Fruit fly (Drosophila melanogaster) whole organism, embryonic: Measurements from ENCODE around the gene mia.

ENCODE experiments used
- ATbp ChIP-seq: fragments of 200-800 bp; sonication (Bioruptor generic); optimal IDR thresholded peaks from 2 replicates; lab custom pipeline; 2017; ENCODE audit warnings: missing biosample characterization, mild to moderate bottlenecking, missing genetic modification characterization, missing genetic modification reagents
- Atf-2 ChIP-seq: fragments of 200-800 bp; sonication (Bioruptor generic); optimal IDR thresholded peaks from 2 replicates; lab custom pipeline; 2016; ENCODE audit warnings: missing biosample characterization, missing genetic modification characterization
- CG10274 ChIP-seq: fragments of 200-800 bp; sonication (Bioruptor generic); optimal IDR thresholded peaks from 3 replicates; lab custom pipeline; 2017; ENCODE audit warnings: missing biosample characterization, mild to moderate bottlenecking, missing genetic modification characterization
- CG10462 ChIP-seq: fragments of 200-800 bp; sonication (Bioruptor generic); optimal IDR thresholded peaks from 2 replicates; lab custom pipeline; 2016; ENCODE audit warnings: missing biosample characterization, missing genetic modification characterization
- CG13123 ChIP-seq: fragments of 200-800 bp; sonication (Bioruptor generic); optimal IDR thresholded peaks from 2 replicates; lab custom pipeline; 2016; ENCODE audit warnings: missing biosample characterization, missing genetic modification characterization
- CG15011 ChIP-seq: fragments of 200-800 bp; sonication (Bioruptor generic); optimal IDR thresholded peaks from 3 replicates; lab custom pipeline; 2018; ENCODE audit warnings: missing biosample characterization, mild to moderate bottlenecking, missing genetic modification characterization
- CG17802 ChIP-seq: fragments of 200-800 bp; sonication (Bioruptor generic); optimal IDR thresholded peaks from 2 replicates; lab custom pipeline; 2018; ENCODE audit warnings: missing biosample characterization, mild to moderate bottlenecking, missing genetic modification characterization, moderate library complexity
- CG2116 ChIP-seq: fragments of 200-800 bp; sonication (Bioruptor generic); optimal IDR thresholded peaks from 3 replicates; lab custom pipeline; 2018; ENCODE audit warnings: missing biosample characterization, mild to moderate bottlenecking, missing genetic modification characterization
- CG2199 ChIP-seq: fragments of 200-800 bp; sonication (Bioruptor generic); IDR thresholded peaks from 3 replicates; pipeline ENCODE4 v1.3.6; 2022; ENCODE audit warnings: missing biosample characterization, missing genetic modification characterization
- CG32532 ChIP-seq: fragments of 200-800 bp; sonication (Bioruptor generic); IDR thresholded peaks from 2 replicates; pipeline ENCODE4 v1.3.6; 2022; ENCODE audit warnings: missing biosample characterization, missing genetic modification characterization
- CG34422 ChIP-seq: fragments of 200-800 bp; sonication (Bioruptor generic); IDR thresholded peaks from 3 replicates; pipeline ENCODE4 v1.3.6; 2022; ENCODE audit warnings: missing biosample characterization, missing genetic modification characterization
- CG3838 ChIP-seq: fragments of 200-800 bp; sonication (Bioruptor generic); optimal IDR thresholded peaks from 3 replicates; lab custom pipeline; 2016; ENCODE audit warnings: missing biosample characterization, missing genetic modification characterization
- CG4360 ChIP-seq: fragments of 200-800 bp; sonication (Bioruptor generic); IDR thresholded peaks from 2 replicates; pipeline ENCODE4 v1.3.6; 2022; ENCODE audit warnings: missing biosample characterization, missing genetic modification characterization
- CG4617 ChIP-seq: fragments of 200-800 bp; sonication (Bioruptor generic); optimal IDR thresholded peaks from 3 replicates; lab custom pipeline; 2016; ENCODE audit warnings: missing biosample characterization, missing genetic modification characterization, borderline replicate concordance
- CG4707 ChIP-seq: fragments of 200-800 bp; sonication (Bioruptor generic); optimal IDR thresholded peaks from 2 replicates; lab custom pipeline; 2018; ENCODE audit warnings: missing biosample characterization, mild to moderate bottlenecking, missing genetic modification characterization, moderate library complexity
- CG5180 ChIP-seq: fragments of 200-800 bp; sonication (Bioruptor generic); optimal IDR thresholded peaks from 3 replicates; lab custom pipeline; 2017; ENCODE audit warnings: missing biosample characterization, missing genetic modification characterization, mild to moderate bottlenecking, moderate library complexity, missing genetic modification reagents
- CG6791 ChIP-seq: fragments of 200-800 bp; sonication (Bioruptor generic); IDR thresholded peaks from 3 replicates; pipeline ENCODE4 v1.3.6; 2022; ENCODE audit warnings: missing biosample characterization, missing genetic modification characterization; ENCODE audit not compliant: partially characterized antibody
- CG7271 ChIP-seq: fragments of 200-800 bp; sonication (Bioruptor generic); optimal IDR thresholded peaks from 2 replicates; lab custom pipeline; 2018; ENCODE audit warnings: missing biosample characterization, mild to moderate bottlenecking, missing genetic modification characterization, moderate library complexity
- CG8281 ChIP-seq: fragments of 200-800 bp; sonication (Bioruptor generic); optimal IDR thresholded peaks from 2 replicates; lab custom pipeline; 2018; ENCODE audit warnings: missing biosample characterization, mild to moderate bottlenecking, missing genetic modification characterization, moderate library complexity
- CG8944 ChIP-seq: fragments of 200-800 bp; sonication (Bioruptor generic); optimal IDR thresholded peaks from 3 replicates; lab custom pipeline; 2016; ENCODE audit warnings: missing biosample characterization, missing genetic modification characterization
- CG9609 ChIP-seq: fragments of 200-800 bp; sonication (Bioruptor generic); optimal IDR thresholded peaks from 3 replicates; lab custom pipeline; 2016; ENCODE audit warnings: missing biosample characterization, missing genetic modification characterization
- CG9876 ChIP-seq: fragments of 200-800 bp; sonication (Bioruptor generic); optimal IDR thresholded peaks from 2 replicates; lab custom pipeline; 2016; ENCODE audit warnings: missing biosample characterization, missing genetic modification characterization
- Camta ChIP-seq: fragments of 200-800 bp; sonication (Bioruptor generic); optimal IDR thresholded peaks from 2 replicates; lab custom pipeline; 2016; ENCODE audit warnings: missing biosample characterization, missing genetic modification characterization
- D19A ChIP-seq: fragments of 200-800 bp; optimal IDR thresholded peaks from 3 replicates; lab custom pipeline; 2019; ENCODE audit warnings: missing biosample characterization, mild to moderate bottlenecking, missing genetic modification characterization, moderate library complexity
- Dad ChIP-seq: fragments of 200-800 bp; sonication (Bioruptor generic); optimal IDR thresholded peaks from 3 replicates; lab custom pipeline; 2016; ENCODE audit warnings: missing biosample characterization, missing genetic modification characterization
- Dip2 ChIP-seq: fragments of 200-800 bp; sonication (Bioruptor generic); IDR thresholded peaks from 2 replicates; pipeline ENCODE4 v1.3.6; 2022; ENCODE audit warnings: missing biosample characterization, missing genetic modification characterization
- Ets65A ChIP-seq: fragments of 200-800 bp; sonication (Bioruptor generic); peaks from one replicate; lab custom pipeline; 2016; ENCODE audit warnings: missing biosample characterization, missing genetic modification characterization
- Ets97D ChIP-seq: fragments of 200-800 bp; sonication (Bioruptor generic); optimal IDR thresholded peaks from 3 replicates; lab custom pipeline; 2016; ENCODE audit warnings: missing biosample characterization, missing genetic modification characterization
- Mrtf ChIP-seq: fragments of 200-800 bp; sonication (Bioruptor generic); IDR thresholded peaks from 3 replicates; pipeline ENCODE4 v1.3.6; 2022; ENCODE audit warnings: missing biosample characterization, missing genetic modification characterization
- Oli ChIP-seq: fragments of 200-800 bp; sonication (Bioruptor generic); optimal IDR thresholded peaks from 2 replicates; lab custom pipeline; 2018; ENCODE audit warnings: missing biosample characterization, mild to moderate bottlenecking, missing genetic modification characterization, moderate library complexity
- Ptx1 ChIP-seq: fragments of 200-800 bp; sonication (Bioruptor generic); IDR thresholded peaks from 2 replicates; pipeline ENCODE4 v1.3.6; 2022; ENCODE audit warnings: missing biosample characterization, missing genetic modification characterization
- Sry-δ ChIP-seq: fragments of 200-800 bp; sonication (Bioruptor generic); optimal IDR thresholded peaks from 2 replicates; lab custom pipeline; 2016; ENCODE audit warnings: missing biosample characterization, missing genetic modification characterization
- Stat92E ChIP-seq, 3 experiments: fragments of >200 bp in 2 of 3; fragments of 200-800 bp in 1 of 3; sonication (Bioruptor generic) in 1 of 3; optimal IDR thresholded peaks; 2 replicates each; lab custom pipeline; 2017 to 2019; ENCODE audit warnings: missing biosample characterization in 3 of 3, missing genetic modification characterization in 3 of 3, mild to moderate bottlenecking in 1 of 3, moderate library complexity in 1 of 3
- Xrp1 ChIP-seq: fragments of 200-800 bp; sonication (Bioruptor generic); IDR thresholded peaks from 2 replicates; pipeline ENCODE4 v1.3.6; 2022; ENCODE audit warnings: missing biosample characterization, missing genetic modification characterization
- ab ChIP-seq: fragments of 200-800 bp; sonication (Bioruptor generic); optimal IDR thresholded peaks from 2 replicates; lab custom pipeline; 2016; ENCODE audit warnings: missing biosample characterization, missing genetic modification characterization
- aop ChIP-seq: fragments of 200-800 bp; sonication (Bioruptor generic); IDR thresholded peaks from 2 replicates; pipeline ENCODE4 v1.3.6; 2022; ENCODE audit warnings: missing biosample characterization, missing genetic modification characterization
- da ChIP-seq: fragments of 200-800 bp; sonication (Bioruptor generic); optimal IDR thresholded peaks from 2 replicates; lab custom pipeline; 2016; ENCODE audit warnings: missing biosample characterization, missing genetic modification characterization
- dpn ChIP-seq, 2 experiments: fragments of 200-800 bp; sonication (Bioruptor generic); optimal IDR thresholded peaks; 3 replicates each; lab custom pipeline; 2016; ENCODE audit warnings: missing biosample characterization in 2 of 2, missing genetic modification characterization in 2 of 2
- en ChIP-seq: fragments of 200-800 bp; sonication (Bioruptor generic); optimal IDR thresholded peaks from 2 replicates; lab custom pipeline; 2016; ENCODE audit warnings: missing biosample characterization, missing genetic modification characterization
- hkb ChIP-seq, 2 experiments: fragments of 200-800 bp in 1 of 2; fragments of >200 bp in 1 of 2; sonication (Bioruptor generic) in 1 of 2; IDR thresholded peaks in 1 of 2; optimal IDR thresholded peaks in 1 of 2; 2 replicates each; pipeline versions ENCODE4 v1.3.6 to Lab custom; 2017 to 2022; ENCODE audit warnings: missing biosample characterization in 1 of 2, missing genetic modification characterization in 1 of 2
- pan ChIP-seq, 4 experiments: fragments of >200 bp in 3 of 4; fragments of 200-800 bp in 1 of 4; sonication (Bioruptor generic) in 1 of 4; optimal IDR thresholded peaks in 3 of 4; IDR thresholded peaks in 1 of 4; 2 replicates each; pipeline versions ENCODE4 v1.3.6 to Lab custom; 2017 to 2022; ENCODE audit warnings: missing biosample characterization in 2 of 4, missing genetic modification characterization in 2 of 4, mixed read lengths in 1 of 4
- ranshi ChIP-seq: fragments of 200-800 bp; sonication (Bioruptor generic); IDR thresholded peaks from 2 replicates; pipeline ENCODE4 v1.3.6; 2022; ENCODE audit warnings: missing biosample characterization, missing genetic modification characterization
- sd ChIP-seq: fragments of 200-800 bp; sonication (Bioruptor generic); optimal IDR thresholded peaks from 3 replicates; lab custom pipeline; 2018; ENCODE audit warnings: missing biosample characterization, mild to moderate bottlenecking, missing genetic modification characterization, moderate library complexity
- shn ChIP-seq: fragments of 200-800 bp; sonication (Bioruptor generic); optimal IDR thresholded peaks from 3 replicates; lab custom pipeline; 2016; ENCODE audit warnings: missing biosample characterization, missing genetic modification characterization
- slbo ChIP-seq: fragments of 200-800 bp; sonication (Bioruptor generic); IDR thresholded peaks from 2 replicates; pipeline ENCODE4 v1.3.6; 2022; ENCODE audit warnings: missing biosample characterization, missing genetic modification characterization
- stwl ChIP-seq: fragments of 200-800 bp; sonication (Bioruptor generic); optimal IDR thresholded peaks from 3 replicates; lab custom pipeline; 2018; ENCODE audit warnings: missing biosample characterization, mild to moderate bottlenecking, missing genetic modification characterization, moderate library complexity
- tio ChIP-seq: fragments of 200-800 bp; sonication (Bioruptor generic); optimal IDR thresholded peaks from 2 replicates; lab custom pipeline; 2017; ENCODE audit warnings: missing biosample characterization, missing genetic modification characterization, inconsistent platforms
- unc-4 ChIP-seq: fragments of 200-800 bp; sonication (Bioruptor generic); IDR thresholded peaks from 2 replicates; pipeline ENCODE4 v1.3.6; 2022; ENCODE audit warnings: missing biosample characterization, missing genetic modification characterization; ENCODE audit not compliant: partially characterized antibody
- zen ChIP-seq: fragments of 200-800 bp; sonication (Bioruptor generic); optimal IDR thresholded peaks from 3 replicates; lab custom pipeline; 2018; ENCODE audit warnings: missing biosample characterization, mild to moderate bottlenecking, missing genetic modification characterization, moderate library complexity

mia gene

DNA sequence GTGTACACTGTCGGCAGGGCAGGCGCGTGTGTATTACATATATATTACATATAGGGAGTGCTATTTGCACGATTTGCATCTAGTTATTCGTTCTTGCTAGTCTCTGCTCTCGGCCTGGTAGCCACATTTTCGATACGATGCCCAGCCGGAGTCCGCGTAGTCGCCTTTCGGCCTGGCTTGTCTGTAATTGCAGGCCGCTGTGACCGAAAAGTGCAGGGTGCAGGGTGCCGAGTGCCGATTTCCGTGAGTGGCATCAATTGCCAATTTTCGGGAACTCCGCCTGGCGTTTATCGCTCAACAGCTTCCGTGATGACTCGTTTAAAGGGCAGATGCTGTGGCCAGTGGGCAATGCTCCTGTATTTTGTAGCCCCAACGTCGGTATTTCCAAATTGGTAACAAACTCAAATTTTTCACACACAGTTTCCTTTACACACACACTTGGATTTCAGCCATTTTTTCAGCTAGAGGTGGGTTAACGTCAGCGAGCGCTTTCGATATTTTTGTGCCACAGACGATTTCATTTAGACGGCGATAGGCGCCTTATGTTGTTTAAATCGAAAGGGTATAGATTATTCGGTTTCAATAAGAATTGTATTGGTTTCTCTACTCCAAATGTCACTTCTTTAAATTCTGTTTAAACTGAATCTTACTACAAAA lies 37.0 kb upstream of the mia start, which contains the start of gene CG2926 (continued):
- TF ChIP-seq aop (GFP tag; lab: Robert Waterston, UW) (no peak), unc-4 (GFP tag; lab: Robert Waterston, UW) (peak; percentile 84), sd (tag; lab: Kevin White, UChicago) (no peak), CG3838 (GFP tag; lab: Kevin White, UChicago) (no peak), CG5180 (GFP tag; lab: Kevin White, UChicago) (no peak), slbo (GFP tag; lab: Robert Waterston, UW) (peak; percentile 72), Stat92E (GFP tag; optimal IDR thresholded peaks at IDR 0.05; lab: Kevin White, UChicago) (peak in 1 of 3 experiments; percentile 29), CG2199 (GFP tag; lab: Robert Waterston, UW) (no peak), ranshi (no peak), CG10462 (GFP tag; lab: Kevin White, UChicago) (no peak), pan (optimal IDR thresholded peaks at IDR 0.05; lab: Kevin White, UChicago) (no peak), pan (GFP tag; optimal IDR thresholded peaks at IDR 0.05 in 1 of 2, IDR thresholded peaks at IDR 0.05 in 1 of 2) (peak in 1 of 2 experiments; percentile 16), stwl (tag; lab: Kevin White, UChicago) (no peak), CG15011 (GFP tag; lab: Kevin White, UChicago) (no peak), Dad (GFP tag; lab: Kevin White, UChicago) (no peak), CG13123 (GFP tag; lab: Kevin White, UChicago) (no peak), Ets97D (peak; percentile 55), Mrtf (GFP tag; lab: Robert Waterston, UW) (no peak; the same call in 2 of the 3 replicates), en (no peak), Ets65A (peak; percentile 93), CG6791 (GFP tag; lab: Robert Waterston, UW) (peak; percentile 94), CG34422 (GFP tag; lab: Robert Waterston, UW) (peak; percentile 82; the same call in 2 of the 3 replicates), CG4360 (GFP tag; lab: Robert Waterston, UW) (no peak), CG8281 (tag; lab: Kevin White, UChicago) (no peak), Dip2 (GFP tag; lab: Robert Waterston, UW) (no peak), shn (GFP tag; lab: Kevin White, UChicago) (peak; percentile 58), Atf-2 (GFP tag; lab: Kevin White, UChicago) (peak; percentile 19), CG32532 (GFP tag; lab: Robert Waterston, UW) (peak; percentile 64), CG4707 (GFP tag; lab: Kevin White, UChicago) (no peak), Oli (tag; lab: Kevin White, UChicago) (no peak), Ptx1 (GFP tag; lab: Robert Waterston, UW) (peak; percentile 51), CG9609 (GFP tag; lab: Kevin White, UChicago) (peak; percentile 44), CG8944 (peak; percentile 9), CG4617 (GFP tag; lab: Kevin White, UChicago) (peak; percentile 79), ATbp (GFP tag; lab: Kevin White, UChicago) (no peak), Xrp1 (0 out of 2 replicates have a peak, but pooled peaks have one; percentile 15), ab (GFP tag; lab: Kevin White, UChicago) (no peak), hkb (optimal IDR thresholded peaks at IDR 0.05; lab: Kevin White, UChicago) (no peak), hkb (GFP tag; IDR thresholded peaks at IDR 0.05; lab: Robert Waterston, UW) (no peak), CG9876 (peak; percentile 53), CG17802 (tag; lab: Kevin White, UChicago) (peak; percentile 48), zen (tag; lab: Kevin White, UChicago) (no peak), Sry-δ (GFP tag; lab: Kevin White, UChicago) (peak; percentile 96), D19A (tag; lab: Kevin White, UChicago) (peak; percentile 100), CG7271 (tag; lab: Kevin White, UChicago) (no peak), tio (no peak), CG2116 (GFP tag; lab: Kevin White, UChicago) (peak; percentile 69), CG10274 (no peak), da (GFP tag; lab: Kevin White, UChicago) (no peak), dpn (GFP tag; optimal IDR thresholded peaks at IDR 0.05; lab: Kevin White, UChicago) (peak in 1 of 2 experiments; percentile 25), Camta (no peak)
